Fruit fly (Drosophila melanogaster) whole organism, wandering third instar larva: ENCODE measurements around the gene Nmd3.

Source experiments
- Abd-B ChIP-seq: fragments of >200 bp; optimal IDR thresholded peaks from 2 replicates; lab custom pipeline; 2017; ENCODE audit warnings: missing biosample characterization, missing genetic modification characterization
- CG32264 ChIP-seq: fragments of 200-800 bp; sonication (Bioruptor generic); optimal IDR thresholded peaks from 2 replicates; lab custom pipeline; 2016; ENCODE audit warnings: missing biosample characterization, missing genetic modification characterization
- CG9705 ChIP-seq: fragments of 200-800 bp; sonication (Bioruptor generic); optimal IDR thresholded peaks from 2 replicates; lab custom pipeline; 2018; ENCODE audit warnings: missing biosample characterization, mild to moderate bottlenecking, missing genetic modification characterization
- CrebA ChIP-seq: fragments of 200-800 bp; sonication (Bioruptor generic); optimal IDR thresholded peaks from 2 replicates; lab custom pipeline; 2016; ENCODE audit warnings: missing biosample characterization, mild to moderate bottlenecking, missing genetic modification characterization, borderline replicate concordance
- Dfd ChIP-seq: fragments of >200 bp; optimal IDR thresholded peaks from 2 replicates; lab custom pipeline; 2017; ENCODE audit warnings: missing biosample characterization, missing genetic modification characterization
- GATAd ChIP-seq: sonication (Bioruptor generic); optimal IDR thresholded peaks from 2 replicates; lab custom pipeline; 2016; ENCODE audit warnings: missing biosample characterization, missing genetic modification characterization
- HLH106 ChIP-seq: fragments of 200-800 bp; optimal IDR thresholded peaks from 3 replicates; lab custom pipeline; 2019; ENCODE audit warnings: missing biosample characterization, mild to moderate bottlenecking, missing genetic modification characterization, moderate library complexity
- Hnf4 ChIP-seq: fragments of 200-800 bp; sonication (Bioruptor generic); optimal IDR thresholded peaks from 2 replicates; lab custom pipeline; 2016; ENCODE audit warnings: missing biosample characterization, mild to moderate bottlenecking, missing genetic modification characterization
- Hr78 ChIP-seq: fragments of >200 bp; optimal IDR thresholded peaks from 2 replicates; lab custom pipeline; 2017; ENCODE audit warnings: missing biosample characterization, missing genetic modification characterization
- Hr83 ChIP-seq: fragments of 200-300 bp; sonication (Bioruptor generic); optimal IDR thresholded peaks from 2 replicates; lab custom pipeline; 2016; ENCODE audit warnings: missing biosample characterization, mild to moderate bottlenecking, missing genetic modification characterization, moderate library complexity; ENCODE audit not compliant: poor library complexity, severe bottlenecking
- Jra ChIP-seq: sonication (Bioruptor generic); optimal IDR thresholded peaks from 2 replicates; lab custom pipeline; 2016; ENCODE audit warnings: missing biosample characterization, missing genetic modification characterization
- Mio ChIP-seq: sonication (Bioruptor generic); optimal IDR thresholded peaks from 2 replicates; lab custom pipeline; 2016; ENCODE audit warnings: missing biosample characterization, missing genetic modification characterization
- Myc ChIP-seq: fragments of >200 bp; optimal IDR thresholded peaks from 2 replicates; lab custom pipeline; 2017
- N ChIP-seq: fragments of >200 bp; optimal IDR thresholded peaks from 2 replicates; lab custom pipeline; 2018; ENCODE audit warnings: missing biosample characterization, missing external identifiers, missing genetic modification characterization
- OdsH ChIP-seq: fragments of 200-800 bp; sonication (Bioruptor generic); optimal IDR thresholded peaks from 2 replicates; lab custom pipeline; 2016; ENCODE audit warnings: missing biosample characterization, mild to moderate bottlenecking, missing genetic modification characterization
- Rel ChIP-seq, 2 experiments: fragments of 200-800 bp; sonication (Bioruptor generic) in 1 of 2; optimal IDR thresholded peaks; 2 replicates in 1 of 2; 3 replicates in 1 of 2; lab custom pipeline; 2016 to 2019; ENCODE audit warnings: mild to moderate bottlenecking in 2 of 2, missing biosample characterization in 2 of 2, missing genetic modification characterization in 2 of 2, moderate library complexity in 1 of 2
- Sp1 ChIP-seq: fragments of 200-800 bp; sonication (Bioruptor generic); optimal IDR thresholded peaks from 3 replicates; lab custom pipeline; 2019; ENCODE audit warnings: missing biosample characterization, mild to moderate bottlenecking, missing genetic modification characterization, moderate library complexity
- Vsx2 ChIP-seq: fragments of 200-300, 225-300 bp; sonication (Bioruptor generic); optimal IDR thresholded peaks from 2 replicates; lab custom pipeline; 2018; ENCODE audit warnings: missing biosample characterization, missing genetic modification characterization; ENCODE audit not compliant: partially characterized antibody
- br ChIP-seq: fragments of 200-800 bp; sonication (Bioruptor generic); optimal IDR thresholded peaks from 2 replicates; lab custom pipeline; 2016; ENCODE audit warnings: missing biosample characterization, missing genetic modification characterization
- dl ChIP-seq, 2 experiments: fragments of 175-275, 200-275 bp in 1 of 2; fragments of 200-275 bp in 1 of 2; sonication (Bioruptor generic); optimal IDR thresholded peaks; lab custom pipeline; 2018; ENCODE audit warnings: mild to moderate bottlenecking in 2 of 2, missing biosample characterization in 2 of 2, missing genetic modification characterization in 2 of 2, moderate library complexity in 2 of 2; ENCODE audit not compliant: partially characterized antibody in 2 of 2, insufficient read depth in 1 of 2
- dmrt93B ChIP-seq: fragments of 200-800 bp; sonication (Bioruptor generic); optimal IDR thresholded peaks from 2 replicates; lab custom pipeline; 2018; ENCODE audit warnings: missing biosample characterization, mild to moderate bottlenecking, missing genetic modification characterization
- dsf ChIP-seq: sonication (Bioruptor generic); optimal IDR thresholded peaks from 2 replicates; lab custom pipeline; 2016; ENCODE audit warnings: missing biosample characterization, missing genetic modification characterization, borderline replicate concordance
- foxo ChIP-seq, 2 experiments: fragments of 200-800 bp; sonication (Bioruptor generic); optimal IDR thresholded peaks; 2 replicates in 1 of 2; 3 replicates in 1 of 2; lab custom pipeline; 2016 to 2017; ENCODE audit warnings: missing biosample characterization in 2 of 2, missing genetic modification characterization in 2 of 2
- jim ChIP-seq: fragments of 175-275, 200-325 bp; sonication (Bioruptor generic); optimal IDR thresholded peaks from 2 replicates; lab custom pipeline; 2016; ENCODE audit warnings: missing biosample characterization, mild to moderate bottlenecking, missing genetic modification characterization
- pan ChIP-seq: fragments of >200 bp; optimal IDR thresholded peaks from 2 replicates; lab custom pipeline; 2017
- psq ChIP-seq: fragments of 200-800 bp; sonication (Bioruptor generic); optimal IDR thresholded peaks from 3 replicates; lab custom pipeline; 2017; ENCODE audit warnings: missing biosample characterization, mild to moderate bottlenecking, missing genetic modification characterization, moderate library complexity
- rgr ChIP-seq: fragments of 200-800 bp; sonication (Bioruptor generic); optimal IDR thresholded peaks from 3 replicates; lab custom pipeline; 2016; ENCODE audit warnings: missing biosample characterization, mild to moderate bottlenecking, missing genetic modification characterization
- sage ChIP-seq: fragments of 200-800 bp; sonication (Bioruptor generic); optimal IDR thresholded peaks from 2 replicates; lab custom pipeline; 2016; ENCODE audit warnings: missing biosample characterization, mild to moderate bottlenecking, missing genetic modification characterization
- tai ChIP-seq: sonication (Bioruptor generic); optimal IDR thresholded peaks from 2 replicates; lab custom pipeline; 2016; ENCODE audit warnings: missing biosample characterization, missing genetic modification characterization
- usp ChIP-seq: fragments of >200 bp; optimal IDR thresholded peaks from 2 replicates; lab custom pipeline; 2017; ENCODE audit warnings: missing biosample characterization, missing genetic modification characterization

Nmd3 gene

DNA sequence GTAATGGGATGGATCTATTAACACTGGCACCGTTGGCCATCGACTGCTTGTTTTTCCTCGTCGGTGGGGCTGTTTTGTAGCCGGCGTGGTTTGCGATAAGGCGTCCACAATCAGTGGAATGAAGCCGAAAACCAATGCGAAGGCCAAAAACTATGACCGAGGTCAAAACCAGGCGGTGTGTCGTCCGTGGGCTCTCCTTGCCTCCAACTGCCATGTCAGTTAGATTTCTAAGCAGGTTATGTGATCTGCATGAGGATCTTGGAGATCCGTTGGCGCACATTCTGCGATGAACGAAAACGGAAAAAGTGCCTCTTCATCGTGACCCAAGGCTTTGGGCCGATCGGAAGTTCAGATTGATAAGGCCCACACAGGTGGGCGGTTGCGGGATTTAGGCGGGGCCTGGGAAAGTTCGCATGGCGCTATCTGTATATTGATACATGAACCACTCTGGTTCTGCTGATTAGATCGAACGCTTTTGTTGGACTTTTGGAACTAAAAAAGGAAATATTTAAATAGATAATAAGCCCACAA lies 9.1 kb downstream of the Nmd3 start, which contains the start of gene Cyp4d14:
TSS of gene Cyp4d14 (minus strand) at position 51 of the 531 bp plus-strand sequence.
- no peak for TF ChIP-seq GATAd (GFP tag; lab: Kevin White, UChicago)
- no peak for TF ChIP-seq HLH106 (tag; lab: Kevin White, UChicago)
- TF ChIP-seq psq (GFP tag; lab: Kevin White, UChicago): no peak
- TF ChIP-seq Hr83 (GFP tag; lab: Kevin White, UChicago): no peak
- no peak for TF ChIP-seq Mio (GFP tag; lab: Kevin White, UChicago)
- TF ChIP-seq Dfd (GFP tag; lab: Kevin White, UChicago): no peak
- no peak for TF ChIP-seq jim (GFP tag; lab: Kevin White, UChicago)

DNA sequence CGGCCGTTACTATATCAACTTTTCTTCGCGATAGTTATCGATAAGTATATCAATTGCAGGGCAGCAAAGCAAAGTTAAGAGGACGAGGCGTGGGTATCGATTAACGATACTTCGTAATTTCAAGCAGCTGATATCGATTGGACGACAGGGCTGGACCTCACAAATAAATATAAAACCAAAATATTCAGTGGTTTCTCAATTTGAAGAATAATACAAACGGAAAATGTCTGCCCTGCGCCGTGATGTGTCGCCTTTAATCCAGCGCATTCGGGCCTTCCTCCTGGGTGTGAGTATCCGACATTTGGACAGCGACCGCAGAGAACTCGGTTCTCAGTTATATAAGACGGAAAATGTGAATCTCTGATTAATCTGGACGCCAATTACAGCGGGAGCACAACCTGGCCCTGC lies 12.0 kb downstream of the Nmd3 start, which contains the start of gene ND-B14.5A:
TSS of gene ND-B14.5A (plus strand) at position 107 of the 408 bp plus-strand sequence.
- no peak for TF ChIP-seq tai
- no peak for TF ChIP-seq HLH106 (tag; lab: Kevin White, UChicago)
- no peak for TF ChIP-seq CG9705 (GFP tag; lab: Kevin White, UChicago)

DNA sequence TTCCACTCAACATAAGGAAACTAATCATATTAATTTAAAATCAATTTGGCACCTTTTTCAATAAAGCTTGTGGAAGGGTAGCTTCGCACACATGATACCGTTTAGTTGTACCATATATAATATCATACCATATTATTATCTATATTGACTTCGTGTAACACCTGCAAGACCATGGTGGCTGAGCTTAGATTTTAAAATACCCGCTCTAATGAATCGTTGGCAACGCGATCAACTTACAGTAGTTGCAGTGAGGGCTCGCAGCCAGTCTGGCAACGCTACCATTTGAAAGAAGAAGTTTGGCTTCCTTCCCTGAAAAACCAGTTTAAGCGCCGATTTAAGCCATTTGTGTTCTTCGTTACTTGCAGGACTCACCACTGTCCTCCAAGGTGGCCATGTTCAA lies 14.0 kb downstream of the Nmd3 start:
- TF ChIP-seq Hr78 (GFP tag; lab: Kevin White, UChicago) (no peak), Myc (lab: Kevin White, UChicago) (peak; percentile 60)

DNA sequence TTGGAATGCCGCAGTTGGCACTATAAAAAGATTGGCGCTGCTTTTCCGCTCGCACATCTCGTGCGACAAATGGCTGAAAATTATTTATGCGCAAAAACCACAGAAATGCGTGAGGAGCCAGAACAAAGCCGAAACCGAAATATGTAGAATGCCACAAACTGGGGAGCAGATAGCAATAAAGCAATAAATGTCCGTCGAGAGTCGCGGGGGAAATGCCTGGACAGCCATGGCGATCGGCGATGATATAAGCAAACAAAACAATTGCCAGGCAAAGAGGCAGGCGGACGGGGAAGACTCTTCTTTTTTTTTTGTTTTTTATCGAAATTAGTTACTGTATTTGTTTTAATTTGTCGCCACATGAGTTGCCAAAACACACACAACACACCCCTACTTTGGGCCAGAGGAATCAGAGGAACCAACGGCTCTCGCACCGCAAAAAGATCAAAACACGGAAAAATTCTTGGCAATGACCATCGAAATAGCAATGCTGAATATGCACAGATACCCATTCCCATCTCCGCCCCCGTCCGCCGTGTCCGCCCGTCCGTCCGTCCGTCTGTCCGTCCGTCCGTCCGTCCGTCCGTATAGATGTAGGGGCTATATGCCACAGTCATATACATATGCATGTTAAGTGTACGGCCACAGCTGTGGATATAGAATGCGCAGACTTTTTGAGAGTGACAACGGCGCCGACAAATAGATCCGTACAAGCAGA lies 15.8 kb downstream of the Nmd3 start:
- no peak for TF ChIP-seq foxo (GFP tag; optimal IDR thresholded peaks at IDR 0.05; lab: Kevin White, UChicago)
- no peak for TF ChIP-seq GATAd (GFP tag; lab: Kevin White, UChicago)
- no peak for TF ChIP-seq jim (GFP tag; lab: Kevin White, UChicago)
- no peak for TF ChIP-seq rgr (GFP tag; lab: Kevin White, UChicago)
- TF ChIP-seq CrebA (GFP tag; lab: Kevin White, UChicago): no peak
- no peak for TF ChIP-seq N (GFP tag; lab: Kevin White, UChicago)
- TF ChIP-seq Abd-B (GFP tag; lab: Kevin White, UChicago): no peak
- TF ChIP-seq usp: no peak
- TF ChIP-seq pan (lab: Kevin White, UChicago): no peak

DNA sequence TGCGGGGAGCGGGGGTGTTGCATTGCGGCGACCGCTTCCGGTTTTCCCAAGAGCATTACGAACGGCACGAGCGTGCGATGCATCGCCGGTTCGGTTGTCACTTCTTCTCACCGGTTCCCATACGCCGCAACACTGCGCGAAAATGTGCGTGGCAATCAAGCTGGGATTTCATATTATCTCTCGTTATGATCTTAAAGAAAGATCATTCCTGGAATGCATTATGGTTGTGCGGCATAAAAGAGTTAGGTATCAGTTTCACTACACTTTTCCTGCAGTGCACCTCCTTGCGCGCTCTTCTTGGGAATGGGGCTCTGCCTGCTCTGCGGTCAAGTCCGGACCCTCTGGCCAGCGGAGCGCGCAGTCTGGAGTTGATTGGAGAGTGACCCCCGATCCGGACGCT lies 18.3 kb downstream of the Nmd3 start:
- TF ChIP-seq Sp1 (no peak), jim (GFP tag; lab: Kevin White, UChicago) (no peak), Vsx2 (GFP tag; lab: Kevin White, UChicago) (no peak), tai (no peak), GATAd (GFP tag; lab: Kevin White, UChicago) (no peak), usp (no peak), dmrt93B (GFP tag; lab: Kevin White, UChicago) (no peak), dsf (GFP tag; lab: Kevin White, UChicago) (no peak), Jra (no peak), Myc (lab: Kevin White, UChicago) (no peak), Hnf4 (no peak), CG32264 (GFP tag; lab: Kevin White, UChicago) (no peak), br (GFP tag; lab: Kevin White, UChicago) (no peak), CG9705 (GFP tag; lab: Kevin White, UChicago) (no peak), OdsH (GFP tag; lab: Kevin White, UChicago) (no peak)

DNA sequence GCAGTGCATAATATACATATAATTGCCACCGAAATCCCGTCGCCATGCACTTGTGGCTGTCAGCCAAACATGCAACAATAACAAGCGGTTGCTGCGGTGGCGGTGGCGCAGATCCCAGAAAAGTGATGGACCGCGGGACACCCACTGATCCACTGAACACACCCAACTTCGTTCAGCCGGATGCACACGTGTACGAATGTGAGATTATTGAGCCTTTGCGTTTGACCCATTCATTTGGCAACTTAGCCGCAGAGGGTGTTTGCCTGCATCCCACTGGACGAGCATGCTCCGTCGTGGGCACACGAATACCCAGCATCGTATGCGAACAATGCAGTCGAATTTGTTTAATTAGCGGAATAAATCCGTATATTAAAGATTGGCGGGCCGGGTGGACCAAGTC lies 19.1 kb downstream of the Nmd3 start:
- TF ChIP-seq sage (GFP tag; lab: Kevin White, UChicago): no peak
- no peak for TF ChIP-seq dsf (GFP tag; lab: Kevin White, UChicago)
- TF ChIP-seq Rel (GFP tag; optimal IDR thresholded peaks at IDR 0.05; lab: Kevin White, UChicago): no peak
- no peak for TF ChIP-seq Rel (tag; optimal IDR thresholded peaks at IDR 0.05; lab: Kevin White, UChicago)
- TF ChIP-seq GATAd (GFP tag; lab: Kevin White, UChicago): no peak
- TF ChIP-seq Abd-B (GFP tag; lab: Kevin White, UChicago): no peak
- no peak for TF ChIP-seq Myc (lab: Kevin White, UChicago)
- TF ChIP-seq CG9705 (GFP tag; lab: Kevin White, UChicago): no peak
- no peak for TF ChIP-seq dl (GFP tag; optimal IDR thresholded peaks at IDR 0.05; lab: Kevin White, UChicago; ENCODE audit: insufficient read depth in 1 of 2, partially characterized antibody in 2 of 2)
- TF ChIP-seq, all 38 proteins: peak for 0
